Worm (Caenorhabditis elegans) whole organism, early embryonic: Measurements from ENCODE around the gene T05H4.11.

ENCODE experiments used
- B0310.2 ChIP-seq: sonication (generic microtip); optimal IDR thresholded peaks from 2 replicates; lab custom pipeline; 2016; ENCODE audit warnings: mild to moderate bottlenecking, missing genetic modification characterization, missing compliant biosample characterization
- F13C5.2 ChIP-seq: sonication (generic microtip); optimal IDR thresholded peaks from 2 replicates; lab custom pipeline; 2017; ENCODE audit warnings: mild to moderate bottlenecking, missing genetic modification characterization, inconsistent platforms, missing compliant biosample characterization
- aly-1 ChIP-seq: sonication (generic microtip); optimal IDR thresholded peaks from 2 replicates; lab custom pipeline; 2016; ENCODE audit warnings: missing genetic modification characterization, missing compliant biosample characterization
- ama-1 ChIP-seq: fragments of 150-350 bp; optimal IDR thresholded peaks from 2 replicates; lab custom pipeline; 2014
- ceh-13 ChIP-seq: fragments of 200-800 bp; sonication (Bioruptor generic); optimal IDR thresholded peaks from 2 replicates; lab custom pipeline; 2018; ENCODE audit warnings: mild to moderate bottlenecking, missing genetic modification characterization, missing compliant biosample characterization
- ceh-36 ChIP-seq: sonication (generic microtip); optimal IDR thresholded peaks from 2 replicates; lab custom pipeline; 2016; ENCODE audit warnings: missing genetic modification characterization, inconsistent platforms, missing compliant biosample characterization
- ets-7 ChIP-seq: sonication (generic microtip); optimal IDR thresholded peaks from 2 replicates; lab custom pipeline; 2016; ENCODE audit warnings: missing genotype, missing genetic modification characterization, missing compliant biosample characterization
- flt-1 ChIP-seq: fragments of 200-800 bp; sonication (Bioruptor generic); IDR thresholded peaks from 2 replicates; pipeline ENCODE4 v1.3.6; 2022; ENCODE audit warnings: missing genetic modification characterization, missing compliant biosample characterization
- hmbx-1 ChIP-seq: sonication (generic microtip); optimal IDR thresholded peaks from 2 replicates; lab custom pipeline; 2016; ENCODE audit warnings: mild to moderate bottlenecking, missing genetic modification characterization, missing compliant biosample characterization
- hmg-4 ChIP-seq: fragments of 200-800 bp; sonication (Bioruptor generic); optimal IDR thresholded peaks from 2 replicates; lab custom pipeline; 2018; ENCODE audit warnings: mild to moderate bottlenecking, missing genetic modification characterization, missing compliant biosample characterization
- hnd-1 ChIP-seq: sonication (generic microtip); optimal IDR thresholded peaks from 2 replicates; lab custom pipeline; 2016; ENCODE audit warnings: missing genetic modification characterization, missing compliant biosample characterization
- pes-1 ChIP-seq: fragments of 200-800 bp; sonication (Bioruptor generic); IDR thresholded peaks from 2 replicates; pipeline ENCODE4 v1.3.6; 2022; ENCODE audit warnings: missing genetic modification reagents, missing genetic modification characterization, missing compliant biosample characterization
- scrt-1 ChIP-seq: fragments of 200-800 bp; sonication (Bioruptor generic); IDR thresholded peaks from 2 replicates; pipeline ENCODE4 v1.3.6; 2022; ENCODE audit warnings: missing genetic modification characterization, missing compliant biosample characterization
- sea-1 ChIP-seq: fragments of 200-800 bp; sonication (Bioruptor generic); conservative IDR thresholded peaks from 2 replicates; pipeline ENCODE4 v1.3.6; 2022; ENCODE audit warnings: missing genetic modification characterization, missing compliant biosample characterization
- tbx-11 ChIP-seq: fragments of 200-800 bp; sonication (Bioruptor generic); IDR thresholded peaks from 2 replicates; pipeline ENCODE4 v1.3.6; 2022; ENCODE audit warnings: missing genetic modification characterization, missing compliant biosample characterization
- tbx-37 ChIP-seq: fragments of 200-800 bp; sonication (Bioruptor generic); conservative IDR thresholded peaks from 2 replicates; pipeline ENCODE4 v1.3.6; 2022; ENCODE audit warnings: missing genetic modification reagents, missing genetic modification characterization, missing compliant biosample characterization
- tra-4 ChIP-seq: sonication (generic microtip); optimal IDR thresholded peaks from 2 replicates; lab custom pipeline; 2017; ENCODE audit warnings: missing genetic modification characterization, missing compliant biosample characterization

Gene T05H4.11

ce11 chrV:6414985-6415384 lies 11.1 kb downstream of the T05H4.11 start, which contains the start of gene cht-6:
Gene cht-6, plus strand, starts transcription at chrV:6414993.
- TF ChIP-seq ets-7 (tag; lab: Kevin White, UChicago) = no peak
- TF ChIP-seq ceh-36 (tag; lab: Kevin White, UChicago) = no peak
- TF ChIP-seq aly-1 (tag; lab: Kevin White, UChicago) = no peak
- no peak for TF ChIP-seq scrt-1
- no peak for TF ChIP-seq tbx-11
- TF ChIP-seq hnd-1 (tag; lab: Kevin White, UChicago) = no peak
- no peak for TF ChIP-seq hmg-4 (GFP tag; lab: Kevin White, UChicago)
- TF ChIP-seq F13C5.2 (tag; lab: Kevin White, UChicago) = no peak
- no peak for TF ChIP-seq B0310.2 (tag; lab: Kevin White, UChicago)
- TF ChIP-seq pes-1 (GFP tag; lab: Robert Waterston, UW) = no peak
- no peak for TF ChIP-seq tbx-37 (GFP tag; lab: Robert Waterston, UW)
- no peak for TF ChIP-seq flt-1 (GFP tag; lab: Robert Waterston, UW)
- no peak for TF ChIP-seq tra-4 (tag; lab: Kevin White, UChicago)
- TF ChIP-seq ceh-13 = no peak
- no peak for TF ChIP-seq hmbx-1 (tag; lab: Kevin White, UChicago)

ce11 chrV:6414469-6414868 lies 11.6 kb downstream of the T05H4.11 start:
- TF ChIP-seq tbx-37 (GFP tag; lab: Robert Waterston, UW) (no peak), aly-1 (tag; lab: Kevin White, UChicago) (no peak), F13C5.2 (tag; lab: Kevin White, UChicago) (no peak), hmbx-1 (tag; lab: Kevin White, UChicago) (no peak), sea-1 (GFP tag; lab: Robert Waterston, UW) (no peak), hmg-4 (GFP tag; lab: Kevin White, UChicago) (no peak), ama-1 (lab: Kevin White, UChicago) (no peak), tra-4 (tag; lab: Kevin White, UChicago) (no peak)

ce11 chrV:6413057-6413456 lies 13.0 kb downstream of the T05H4.11 start:
- TF ChIP-seq ama-1 (lab: Kevin White, UChicago) (no peak), ets-7 (tag; lab: Kevin White, UChicago) (no peak), flt-1 (GFP tag; lab: Robert Waterston, UW) (no peak), tbx-11 (no peak), sea-1 (GFP tag; lab: Robert Waterston, UW) (no peak), aly-1 (tag; lab: Kevin White, UChicago) (no peak), B0310.2 (tag; lab: Kevin White, UChicago) (no peak), ceh-13 (no peak), ceh-36 (tag; lab: Kevin White, UChicago) (no peak), hmg-4 (GFP tag; lab: Kevin White, UChicago) (no peak), tbx-37 (GFP tag; lab: Robert Waterston, UW) (no peak), scrt-1 (no peak), tra-4 (tag; lab: Kevin White, UChicago) (no peak), pes-1 (GFP tag; lab: Robert Waterston, UW) (no peak), hmbx-1 (tag; lab: Kevin White, UChicago) (no peak)

- no peak for TF ChIP-seq scrt-1
- TF ChIP-seq F13C5.2 (tag; lab: Kevin White, UChicago) = no peak
- no peak for TF ChIP-seq ets-7 (tag; lab: Kevin White, UChicago)
- no peak for TF ChIP-seq hnd-1 (tag; lab: Kevin White, UChicago)
- TF ChIP-seq hmbx-1 (tag; lab: Kevin White, UChicago) = no peak
- no peak for TF ChIP-seq hmg-4 (GFP tag; lab: Kevin White, UChicago)
- no peak for TF ChIP-seq B0310.2 (tag; lab: Kevin White, UChicago)
- no peak for TF ChIP-seq ceh-13
- no peak for TF ChIP-seq tra-4 (tag; lab: Kevin White, UChicago)
- TF ChIP-seq sea-1 (GFP tag; lab: Robert Waterston, UW) = no peak
- TF ChIP-seq tbx-37 (GFP tag; lab: Robert Waterston, UW) = no peak
- no peak for TF ChIP-seq flt-1 (GFP tag; lab: Robert Waterston, UW)
- no peak for TF ChIP-seq ceh-36 (tag; lab: Kevin White, UChicago)
- no peak for TF ChIP-seq pes-1 (GFP tag; lab: Robert Waterston, UW)
- no peak for TF ChIP-seq aly-1 (tag; lab: Kevin White, UChicago)
- no peak for TF ChIP-seq ama-1 (lab: Kevin White, UChicago)
- no peak for TF ChIP-seq tbx-11
These were observed 14.9 kb downstream of the T05H4.11 start for ce11 chrV:6411161-6411560.

- TF ChIP-seq tbx-11 (no peak), tra-4 (tag; lab: Kevin White, UChicago) (no peak)
These were observed 17.3 kb downstream of the T05H4.11 start, which contains the start of gene bcf-1 for ce11 chrV:6408733-6409227. Gene bcf-1, minus strand, starts transcription at chrV:6408783.

ce11 chrV:6407587-6407986 lies 18.5 kb downstream of the T05H4.11 start:
- no peak for TF ChIP-seq pes-1 (GFP tag; lab: Robert Waterston, UW)
- no peak for TF ChIP-seq tra-4 (tag; lab: Kevin White, UChicago)
- TF ChIP-seq ceh-36 (tag; lab: Kevin White, UChicago) = no peak
- no peak for TF ChIP-seq tbx-37 (GFP tag; lab: Robert Waterston, UW)

- TF ChIP-seq tbx-37 (GFP tag; lab: Robert Waterston, UW) (no peak), aly-1 (tag; lab: Kevin White, UChicago) (no peak), tra-4 (tag; lab: Kevin White, UChicago) (no peak), hnd-1 (tag; lab: Kevin White, UChicago) (no peak)
These were observed 25.0 kb downstream of the T05H4.11 start for ce11 chrV:6400950-6401551.
